Fruit fly (Drosophila melanogaster) whole organism, wandering third instar larva: ENCODE results near the gene CG7135.
A peak's percentile ranks its signal among the peaks of the same experiment; 100 is the strongest.

Experiments used
- Abd-B ChIP-seq: fragments of >200 bp; optimal IDR thresholded peaks from 2 replicates; lab custom pipeline; 2017; ENCODE audit warnings: missing biosample characterization, missing genetic modification characterization
- CG9705 ChIP-seq: fragments of 200-800 bp; sonication (Bioruptor generic); optimal IDR thresholded peaks from 2 replicates; lab custom pipeline; 2018; ENCODE audit warnings: missing biosample characterization, mild to moderate bottlenecking, missing genetic modification characterization
- CrebA ChIP-seq: fragments of 200-800 bp; sonication (Bioruptor generic); optimal IDR thresholded peaks from 2 replicates; lab custom pipeline; 2016; ENCODE audit warnings: missing biosample characterization, mild to moderate bottlenecking, missing genetic modification characterization, borderline replicate concordance
- Dfd ChIP-seq: fragments of >200 bp; optimal IDR thresholded peaks from 2 replicates; lab custom pipeline; 2017; ENCODE audit warnings: missing biosample characterization, missing genetic modification characterization
- Dif ChIP-seq: fragments of 200-275, 200-300 bp; sonication (Bioruptor generic); optimal IDR thresholded peaks from 2 replicates; lab custom pipeline; 2018; ENCODE audit warnings: missing biosample characterization, missing genetic modification characterization; ENCODE audit not compliant: partially characterized antibody
- GATAd ChIP-seq: sonication (Bioruptor generic); optimal IDR thresholded peaks from 2 replicates; lab custom pipeline; 2016; ENCODE audit warnings: missing biosample characterization, missing genetic modification characterization
- HLH106 ChIP-seq: fragments of 200-800 bp; optimal IDR thresholded peaks from 3 replicates; lab custom pipeline; 2019; ENCODE audit warnings: missing biosample characterization, mild to moderate bottlenecking, missing genetic modification characterization, moderate library complexity
- Hnf4 ChIP-seq: fragments of 200-800 bp; sonication (Bioruptor generic); optimal IDR thresholded peaks from 2 replicates; lab custom pipeline; 2016; ENCODE audit warnings: missing biosample characterization, mild to moderate bottlenecking, missing genetic modification characterization
- Hr78 ChIP-seq: fragments of >200 bp; optimal IDR thresholded peaks from 2 replicates; lab custom pipeline; 2017; ENCODE audit warnings: missing biosample characterization, missing genetic modification characterization
- Jra ChIP-seq: sonication (Bioruptor generic); optimal IDR thresholded peaks from 2 replicates; lab custom pipeline; 2016; ENCODE audit warnings: missing biosample characterization, missing genetic modification characterization
- Mio ChIP-seq: sonication (Bioruptor generic); optimal IDR thresholded peaks from 2 replicates; lab custom pipeline; 2016; ENCODE audit warnings: missing biosample characterization, missing genetic modification characterization
- OdsH ChIP-seq: fragments of 200-800 bp; sonication (Bioruptor generic); optimal IDR thresholded peaks from 2 replicates; lab custom pipeline; 2016; ENCODE audit warnings: missing biosample characterization, mild to moderate bottlenecking, missing genetic modification characterization
- Rel ChIP-seq, 2 experiments: fragments of 200-800 bp; sonication (Bioruptor generic) in 1 of 2; optimal IDR thresholded peaks; 2 replicates in 1 of 2; 3 replicates in 1 of 2; lab custom pipeline; 2016 to 2019; ENCODE audit warnings: mild to moderate bottlenecking in 2 of 2, missing biosample characterization in 2 of 2, missing genetic modification characterization in 2 of 2, moderate library complexity in 1 of 2
- Sp1 ChIP-seq: fragments of 200-800 bp; sonication (Bioruptor generic); optimal IDR thresholded peaks from 3 replicates; lab custom pipeline; 2019; ENCODE audit warnings: missing biosample characterization, mild to moderate bottlenecking, missing genetic modification characterization, moderate library complexity
- brk ChIP-seq: fragments of 200-800 bp; sonication (Bioruptor generic); optimal IDR thresholded peaks from 2 replicates; lab custom pipeline; 2016; ENCODE audit warnings: missing biosample characterization, mild to moderate bottlenecking, missing genetic modification characterization
- dl ChIP-seq, 2 experiments: fragments of 175-275, 200-275 bp in 1 of 2; fragments of 200-275 bp in 1 of 2; sonication (Bioruptor generic); optimal IDR thresholded peaks; lab custom pipeline; 2018; ENCODE audit warnings: mild to moderate bottlenecking in 2 of 2, missing biosample characterization in 2 of 2, missing genetic modification characterization in 2 of 2, moderate library complexity in 2 of 2; ENCODE audit not compliant: partially characterized antibody in 2 of 2, insufficient read depth in 1 of 2
- dmrt93B ChIP-seq: fragments of 200-800 bp; sonication (Bioruptor generic); optimal IDR thresholded peaks from 2 replicates; lab custom pipeline; 2018; ENCODE audit warnings: missing biosample characterization, mild to moderate bottlenecking, missing genetic modification characterization
- dsf ChIP-seq: sonication (Bioruptor generic); optimal IDR thresholded peaks from 2 replicates; lab custom pipeline; 2016; ENCODE audit warnings: missing biosample characterization, missing genetic modification characterization, borderline replicate concordance
- ey ChIP-seq: fragments of 200-800 bp; sonication (Bioruptor generic); optimal IDR thresholded peaks from 2 replicates; lab custom pipeline; 2016; ENCODE audit warnings: missing biosample characterization, missing genetic modification characterization
- foxo ChIP-seq, 2 experiments: fragments of 200-800 bp; sonication (Bioruptor generic); optimal IDR thresholded peaks; 2 replicates in 1 of 2; 3 replicates in 1 of 2; lab custom pipeline; 2016 to 2017; ENCODE audit warnings: missing biosample characterization in 2 of 2, missing genetic modification characterization in 2 of 2
- fru ChIP-seq: fragments of 200-800 bp; sonication (Bioruptor generic); optimal IDR thresholded peaks from 3 replicates; lab custom pipeline; 2016; ENCODE audit warnings: missing biosample characterization, mild to moderate bottlenecking, missing genetic modification characterization
- h ChIP-seq: fragments of 200-800 bp; sonication (Bioruptor generic); optimal IDR thresholded peaks from 3 replicates; lab custom pipeline; 2016; ENCODE audit warnings: missing biosample characterization, mild to moderate bottlenecking, missing genetic modification characterization
- jim ChIP-seq: fragments of 175-275, 200-325 bp; sonication (Bioruptor generic); optimal IDR thresholded peaks from 2 replicates; lab custom pipeline; 2016; ENCODE audit warnings: missing biosample characterization, mild to moderate bottlenecking, missing genetic modification characterization
- lola ChIP-seq: fragments of >200 bp; optimal IDR thresholded peaks from 2 replicates; lab custom pipeline; 2017; ENCODE audit warnings: missing biosample characterization, missing genetic modification characterization
- pan ChIP-seq: fragments of >200 bp; optimal IDR thresholded peaks from 2 replicates; lab custom pipeline; 2017
- psq ChIP-seq: fragments of 200-800 bp; sonication (Bioruptor generic); optimal IDR thresholded peaks from 3 replicates; lab custom pipeline; 2017; ENCODE audit warnings: missing biosample characterization, mild to moderate bottlenecking, missing genetic modification characterization, moderate library complexity
- sv ChIP-seq: fragments of 200-800 bp; sonication (Bioruptor generic); optimal IDR thresholded peaks from 3 replicates; lab custom pipeline; 2016; ENCODE audit warnings: missing biosample characterization, missing genetic modification characterization
- woc ChIP-seq: sonication (Bioruptor generic); optimal IDR thresholded peaks from 2 replicates; lab custom pipeline; 2016; ENCODE audit warnings: missing biosample characterization, mild to moderate bottlenecking, missing genetic modification characterization

Gene CG7135

DNA sequence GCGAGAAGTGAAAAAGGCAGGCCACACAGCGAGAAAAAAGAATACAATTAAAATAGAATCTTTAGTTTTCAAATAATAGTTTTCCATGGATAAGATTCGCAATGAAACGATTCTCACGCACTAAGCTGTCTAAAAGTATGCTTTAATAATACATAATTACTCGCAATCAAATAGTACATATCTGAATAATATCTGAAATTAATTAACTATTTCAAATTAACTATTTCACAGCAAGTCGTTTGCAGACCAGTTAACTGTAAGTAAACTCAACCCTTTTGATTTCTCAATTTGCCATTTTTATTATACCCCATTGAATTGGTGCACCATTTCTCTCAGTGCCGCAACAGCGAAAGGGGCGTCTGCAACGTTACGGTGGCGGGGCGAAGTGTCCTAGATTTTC lies 22.1 kb downstream of the CG7135 start:
- TF ChIP-seq Abd-B (GFP tag; lab: Kevin White, UChicago), result no peak
- no peak for TF ChIP-seq dsf (GFP tag; lab: Kevin White, UChicago)
- TF ChIP-seq Hr78, result no peak
- TF ChIP-seq Jra (GFP tag; lab: Kevin White, UChicago), result no peak
- TF ChIP-seq dmrt93B (GFP tag; lab: Kevin White, UChicago), result no peak
- no peak for TF ChIP-seq sv (GFP tag; lab: Kevin White, UChicago)
- no peak for TF ChIP-seq jim (GFP tag; lab: Kevin White, UChicago)
- TF ChIP-seq lola (GFP tag; lab: Kevin White, UChicago), result no peak
- no peak for TF ChIP-seq OdsH (GFP tag; lab: Kevin White, UChicago)
- TF ChIP-seq fru (GFP tag; lab: Kevin White, UChicago), result no peak
- TF ChIP-seq CrebA (GFP tag; lab: Kevin White, UChicago), result no peak
- TF ChIP-seq Hnf4 (GFP tag; lab: Kevin White, UChicago), result no peak
- TF ChIP-seq dl (GFP tag; optimal IDR thresholded peaks at IDR 0.05; lab: Kevin White, UChicago; ENCODE audit: insufficient read depth in 1 of 2, partially characterized antibody in 2 of 2), result no peak
- no peak for TF ChIP-seq woc (GFP tag; lab: Kevin White, UChicago)
- TF ChIP-seq GATAd (GFP tag; lab: Kevin White, UChicago), result no peak
- TF ChIP-seq Sp1, result no peak
- no peak for TF ChIP-seq HLH106 (tag; lab: Kevin White, UChicago)
- TF ChIP-seq h (GFP tag; lab: Kevin White, UChicago), result no peak
- TF ChIP-seq Dfd, result no peak
- no peak for TF ChIP-seq pan (lab: Kevin White, UChicago)

DNA sequence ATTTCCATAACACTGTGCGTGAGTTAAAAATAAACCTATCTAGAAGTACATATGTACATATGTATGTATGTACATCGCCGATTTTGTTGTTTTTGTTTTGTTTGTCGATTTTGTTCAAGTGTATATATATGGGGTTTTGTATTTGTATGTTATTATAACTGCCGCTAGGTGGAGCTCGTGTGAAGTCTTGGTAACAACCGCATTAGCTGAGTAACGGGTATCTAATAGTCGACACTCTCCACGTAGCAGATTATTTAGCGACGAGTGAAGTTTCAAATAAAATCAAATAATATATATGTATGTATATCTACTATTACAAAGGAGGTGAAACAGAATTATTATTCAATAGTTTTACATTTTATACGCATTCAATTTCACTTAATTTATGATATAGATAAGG lies 25.8 kb downstream of the CG7135 start:
- TF ChIP-seq Jra (GFP tag; lab: Kevin White, UChicago) (no peak), CG9705 (GFP tag; lab: Kevin White, UChicago) (no peak), woc (GFP tag; lab: Kevin White, UChicago) (no peak), psq (GFP tag; lab: Kevin White, UChicago) (no peak), Abd-B (GFP tag; lab: Kevin White, UChicago) (no peak), lola (GFP tag; lab: Kevin White, UChicago) (no peak), ey (GFP tag; lab: Kevin White, UChicago) (no peak), brk (GFP tag; lab: Kevin White, UChicago) (no peak), Mio (GFP tag; lab: Kevin White, UChicago) (no peak), HLH106 (tag; lab: Kevin White, UChicago) (no peak), Dfd (no peak), GATAd (GFP tag; lab: Kevin White, UChicago) (no peak), Sp1 (no peak), CrebA (GFP tag; lab: Kevin White, UChicago) (no peak), Rel (GFP tag; optimal IDR thresholded peaks at IDR 0.05; lab: Kevin White, UChicago) (no peak), Rel (tag; optimal IDR thresholded peaks at IDR 0.05; lab: Kevin White, UChicago) (no peak), Dif (GFP tag; lab: Kevin White, UChicago) (no peak)

DNA sequence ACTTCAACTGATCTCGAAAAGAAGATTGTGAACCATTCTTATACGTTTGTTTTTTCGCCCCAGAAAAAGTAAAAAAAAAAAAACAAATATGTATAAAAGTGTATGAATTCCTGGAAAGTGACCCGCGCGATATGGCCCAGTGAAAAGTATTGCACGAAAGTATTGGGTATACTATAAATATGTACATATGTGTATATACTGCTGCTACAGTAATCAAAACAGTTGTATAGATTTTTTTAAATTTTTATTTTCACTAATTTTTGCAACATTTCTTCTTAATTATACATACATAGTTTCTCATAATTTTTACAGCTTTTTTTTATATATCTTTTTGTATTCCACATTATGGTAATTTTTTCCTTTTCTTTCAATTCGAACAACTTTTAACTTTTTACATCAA lies 26.7 kb downstream of the CG7135 start, which contains the start of gene CG43133:
TSS of gene CG43133 (minus strand) at position 11 of the 400 bp plus-strand sequence.
- TF ChIP-seq Jra (GFP tag; lab: Kevin White, UChicago), result no peak
- no peak for TF ChIP-seq jim (GFP tag; lab: Kevin White, UChicago)
- no peak for TF ChIP-seq Hnf4 (GFP tag; lab: Kevin White, UChicago)
- TF ChIP-seq woc (GFP tag; lab: Kevin White, UChicago), result no peak
- no peak for TF ChIP-seq sv (GFP tag; lab: Kevin White, UChicago)

DNA sequence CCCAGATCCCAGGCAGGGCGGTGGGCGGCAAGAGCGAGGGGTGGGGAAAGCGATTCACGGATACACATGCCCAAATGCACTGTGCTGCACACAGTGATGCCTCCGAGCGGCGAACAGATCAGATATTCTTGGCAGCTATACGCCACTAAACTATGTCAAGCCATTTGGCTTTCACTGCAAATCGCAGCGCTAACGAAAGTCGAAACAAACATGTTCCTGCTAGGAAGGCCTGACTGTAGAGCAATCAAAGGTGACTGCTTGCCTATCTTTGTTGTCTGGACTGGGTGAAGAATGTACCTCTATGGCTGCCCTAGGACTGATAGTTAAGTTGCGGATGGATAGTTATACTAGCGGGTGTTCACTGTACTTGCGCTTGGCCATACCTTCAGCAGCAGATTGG lies 32.6 kb downstream of the CG7135 start:
- peak in 1 of 2 experiments; percentile 26 for TF ChIP-seq foxo (GFP tag; optimal IDR thresholded peaks at IDR 0.05; lab: Kevin White, UChicago)
- no peak for TF ChIP-seq dmrt93B (GFP tag; lab: Kevin White, UChicago)
- peak; percentile 0 for TF ChIP-seq h (GFP tag; lab: Kevin White, UChicago)
